Worm (Caenorhabditis elegans) whole organism, L4/young adult: ENCODE results near the gene Y37E11AM.3.

Experiments
- W03F9.2 ChIP-seq: fragments of 150-350 bp; optimal IDR thresholded peaks from 2 replicates; lab custom pipeline; 2014; ENCODE audit warnings: missing biosample characterization, missing genetic modification characterization
- him-1 ChIP-seq: sonication (generic microtip); optimal IDR thresholded peaks from 2 replicates; lab custom pipeline; 2016; ENCODE audit warnings: missing genotype, missing genetic modification reagents, missing genetic modification characterization, missing compliant biosample characterization

DNA sequence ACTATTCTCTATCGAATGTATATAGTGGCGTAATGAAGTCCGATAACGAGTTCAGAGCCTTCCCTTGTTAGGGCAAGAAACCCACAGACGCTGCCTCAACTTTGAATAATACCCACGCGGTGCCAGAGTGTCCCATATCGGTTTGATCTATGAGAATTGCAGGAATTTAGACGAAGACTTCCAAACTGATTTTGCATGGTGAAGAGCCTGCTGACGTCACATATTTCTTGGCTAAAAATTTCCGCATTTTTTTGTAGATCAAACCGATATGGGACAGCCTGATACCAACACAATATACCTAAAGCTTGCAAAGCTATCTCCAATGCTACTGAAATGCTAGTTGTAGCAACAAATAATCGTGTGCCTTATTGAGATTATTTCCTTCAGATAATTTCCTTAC lies 22.9 kb upstream of the Y37E11AM.3 start:
- no peak for TF ChIP-seq him-1
- TF ChIP-seq W03F9.2 (tag; lab: Kevin White, UChicago): no peak
